Worm (Caenorhabditis elegans) whole organism, L4 larva: ENCODE results near the gene ZK757.1.

Experiments used
- D1046.2 ChIP-seq: fragments of 200-800 bp; sonication (Bioruptor generic); IDR thresholded peaks from 2 replicates; pipeline ENCODE4 v1.3.6; 2022; ENCODE audit warnings: missing genetic modification characterization, missing compliant biosample characterization
- F10B5.3 ChIP-seq: sonication (generic microtip); optimal IDR thresholded peaks from 2 replicates; lab custom pipeline; 2016; ENCODE audit warnings: mild to moderate bottlenecking, missing genetic modification characterization, missing compliant biosample characterization
- F49E8.2 ChIP-seq: sonication (generic microtip); optimal IDR thresholded peaks from 2 replicates; lab custom pipeline; 2016; ENCODE audit warnings: missing compliant biosample characterization, mild to moderate bottlenecking, missing genetic modification characterization, borderline replicate concordance
- R02D3.7 ChIP-seq: fragments of 150-350 bp; sonication (generic microtip); optimal IDR thresholded peaks from 3 replicates; lab custom pipeline; 2014; ENCODE audit warnings: missing biosample characterization, missing genetic modification characterization
- T20F7.1 ChIP-seq: fragments of 200-800 bp; sonication (Bioruptor generic); optimal IDR thresholded peaks from 2 replicates; lab custom pipeline; 2018; ENCODE audit warnings: mild to moderate bottlenecking, missing genetic modification characterization, missing compliant biosample characterization
- Y5F2A.4 ChIP-seq: fragments of 200-800 bp; sonication (Bioruptor generic); optimal IDR thresholded peaks from 2 replicates; lab custom pipeline; 2018; ENCODE audit warnings: mild to moderate bottlenecking, missing genetic modification characterization, missing compliant biosample characterization
- ZK337.2 ChIP-seq: fragments of 200-800 bp; sonication (Bioruptor generic); IDR thresholded peaks from 2 replicates; pipeline ENCODE4 v1.3.6; 2022; ENCODE audit warnings: missing genetic modification reagents, missing genetic modification characterization, missing compliant biosample characterization
- aha-1 ChIP-seq: fragments of 150-350 bp; peaks from one replicate; lab custom pipeline; 2014; ENCODE audit warnings: missing biosample characterization, missing genetic modification characterization
- aly-2 ChIP-seq: sonication (generic microtip); optimal IDR thresholded peaks from 2 replicates; lab custom pipeline; 2018; ENCODE audit warnings: missing biosample characterization, missing genetic modification characterization
- arid-1 ChIP-seq: fragments of 200-800 bp; sonication (Bioruptor generic); conservative IDR thresholded peaks from 2 replicates; pipeline ENCODE4 v1.3.6; 2022; ENCODE audit warnings: missing genetic modification reagents, missing genetic modification characterization, missing compliant biosample characterization
- ceh-28 ChIP-seq: fragments of 150-350 bp; optimal IDR thresholded peaks from 2 replicates; lab custom pipeline; 2014; ENCODE audit warnings: missing biosample characterization, missing genetic modification reagents, missing genetic modification characterization
- ceh-44 ChIP-seq: fragments of 200-800 bp; sonication (Bioruptor generic); IDR thresholded peaks from 2 replicates; pipeline ENCODE4 v1.3.6; 2022; ENCODE audit warnings: missing genetic modification reagents, missing genetic modification characterization, missing compliant biosample characterization
- daf-12 ChIP-seq: fragments of 150-350 bp; optimal IDR thresholded peaks from 2 replicates; lab custom pipeline; 2014; ENCODE audit warnings: missing biosample characterization, missing genetic modification reagents, missing genetic modification characterization
- daf-16 ChIP-seq, 3 experiments: sonication (generic microtip); optimal IDR thresholded peaks; 2 replicates each; lab custom pipeline; 2016 to 2017; ENCODE audit warnings: missing genetic modification characterization in 3 of 3, missing genetic modification reagents in 3 of 3, mild to moderate bottlenecking in 2 of 3, missing compliant biosample characterization in 2 of 3, missing biosample characterization in 1 of 3, moderate library complexity in 1 of 3
- dpl-1 ChIP-seq: fragments of 150-350 bp; optimal IDR thresholded peaks from 2 replicates; lab custom pipeline; 2014; ENCODE audit warnings: missing biosample characterization, missing genetic modification reagents, missing genetic modification characterization
- duxl-1 ChIP-seq: sonication (generic microtip); optimal IDR thresholded peaks from 2 replicates; lab custom pipeline; 2016; ENCODE audit warnings: mild to moderate bottlenecking, missing genetic modification characterization, moderate library complexity, missing compliant biosample characterization; ENCODE audit not compliant: poor library complexity
- dve-1 ChIP-seq: sonication (generic microtip); optimal IDR thresholded peaks from 2 replicates; lab custom pipeline; 2017; ENCODE audit warnings: antibody characterized with exemption, mild to moderate bottlenecking, missing genetic modification characterization, missing compliant biosample characterization; ENCODE audit not compliant: insufficient read depth
- hlh-30 ChIP-seq: sonication (generic microtip); optimal IDR thresholded peaks from 2 replicates; lab custom pipeline; 2017; ENCODE audit warnings: antibody characterized with exemption, mild to moderate bottlenecking, missing genetic modification characterization, missing compliant biosample characterization; ENCODE audit not compliant: insufficient read depth
- lin-1 ChIP-seq: fragments of 200-800 bp; sonication (Bioruptor generic); IDR thresholded peaks from 2 replicates; pipeline ENCODE4 v1.3.6; 2022; ENCODE audit warnings: missing genetic modification reagents, missing genetic modification characterization, missing compliant biosample characterization
- lin-15B ChIP-seq: fragments of 150-350 bp; sonication (generic microtip); optimal IDR thresholded peaks from 3 replicates; lab custom pipeline; 2014; ENCODE audit warnings: missing biosample characterization, missing genetic modification characterization
- lin-29 ChIP-seq: fragments of 200-800 bp; sonication (Bioruptor generic); IDR thresholded peaks from 2 replicates; pipeline ENCODE4 v1.3.6; 2022; ENCODE audit warnings: missing genetic modification reagents, missing genetic modification characterization, missing compliant biosample characterization
- lin-39 ChIP-seq: fragments of 150-350 bp; optimal IDR thresholded peaks from 2 replicates; lab custom pipeline; 2014; ENCODE audit warnings: missing biosample characterization, missing genetic modification reagents, missing genetic modification characterization
- lir-3 ChIP-seq: sonication (generic microtip); optimal IDR thresholded peaks from 2 replicates; lab custom pipeline; 2016; ENCODE audit warnings: mild to moderate bottlenecking, missing genetic modification characterization, missing compliant biosample characterization
- lsy-2 ChIP-seq, 2 experiments: fragments of 150-350 bp in 1 of 2; sonication (generic microtip) in 1 of 2; optimal IDR thresholded peaks; 2 replicates each; lab custom pipeline; 2014 to 2017; ENCODE audit warnings: missing biosample characterization in 2 of 2, missing genetic modification characterization in 2 of 2
- mdt-29 ChIP-seq: fragments of 200-800 bp; sonication (Bioruptor generic); IDR thresholded peaks from 2 replicates; pipeline ENCODE4 v1.3.6; 2022; ENCODE audit warnings: missing genetic modification reagents, missing genetic modification characterization, missing compliant biosample characterization
- mxl-3 ChIP-seq: fragments of 200-800 bp; sonication (Bioruptor generic); optimal IDR thresholded peaks from 2 replicates; lab custom pipeline; 2018; ENCODE audit warnings: mild to moderate bottlenecking, missing genetic modification characterization, missing compliant biosample characterization
- nhr-11 ChIP-seq: fragments of 150-350 bp; optimal IDR thresholded peaks from 2 replicates; lab custom pipeline; 2014; ENCODE audit warnings: missing biosample characterization, missing genetic modification characterization
- nhr-111 ChIP-seq: fragments of 200-800 bp; sonication (Bioruptor generic); optimal IDR thresholded peaks from 2 replicates; lab custom pipeline; 2018; ENCODE audit warnings: mild to moderate bottlenecking, missing genetic modification characterization, missing compliant biosample characterization
- nhr-42 ChIP-seq: fragments of 200-800 bp; sonication (Bioruptor generic); IDR thresholded peaks from 2 replicates; pipeline ENCODE4 v1.3.6; 2022; ENCODE audit warnings: missing genetic modification characterization, missing compliant biosample characterization
- nhr-48 ChIP-seq: sonication (generic microtip); optimal IDR thresholded peaks from 2 replicates; lab custom pipeline; 2016; ENCODE audit warnings: mild to moderate bottlenecking, missing genetic modification characterization, missing compliant biosample characterization
- nhr-77 ChIP-seq: fragments of 150-350 bp; optimal IDR thresholded peaks from 2 replicates; lab custom pipeline; 2014; ENCODE audit warnings: missing biosample characterization, missing genetic modification characterization
- pha-4 ChIP-seq, 2 experiments: fragments of 150-350 bp in 1 of 2; fragments of 200-800 bp in 1 of 2; sonication (Bioruptor generic) in 1 of 2; IDR thresholded peaks in 1 of 2; optimal IDR thresholded peaks in 1 of 2; 2 replicates each; pipeline versions ENCODE4 v1.3.6 to Lab custom; 2014 to 2022; ENCODE audit warnings: missing genetic modification characterization in 2 of 2, missing genetic modification reagents in 2 of 2, missing biosample characterization in 1 of 2, missing compliant biosample characterization in 1 of 2
- php-3 ChIP-seq: fragments of 200-800 bp; sonication (Bioruptor generic); IDR thresholded peaks from 2 replicates; pipeline ENCODE4 v1.3.6; 2022; ENCODE audit warnings: missing genetic modification reagents, missing genetic modification characterization, missing compliant biosample characterization
- pqm-1 ChIP-seq: sonication (generic microtip); optimal IDR thresholded peaks from 2 replicates; lab custom pipeline; 2017; ENCODE audit warnings: missing biosample characterization, missing genetic modification characterization
- rbr-2 ChIP-seq: sonication (generic microtip); optimal IDR thresholded peaks from 2 replicates; lab custom pipeline; 2016; ENCODE audit warnings: missing genotype, missing genetic modification characterization, missing compliant biosample characterization
- saeg-2 ChIP-seq: fragments of 200-800 bp; sonication (Bioruptor generic); IDR thresholded peaks from 2 replicates; pipeline ENCODE4 v1.3.6; 2022; ENCODE audit warnings: missing genetic modification reagents, missing genetic modification characterization, missing compliant biosample characterization
- snpc-4 ChIP-seq: fragments of 150-350 bp; optimal IDR thresholded peaks from 2 replicates; lab custom pipeline; 2014; ENCODE audit warnings: missing biosample characterization, missing genetic modification characterization
- spr-1 ChIP-seq: sonication (generic microtip); optimal IDR thresholded peaks from 2 replicates; lab custom pipeline; 2016; ENCODE audit warnings: mild to moderate bottlenecking, missing genetic modification characterization, missing compliant biosample characterization
- spr-3 ChIP-seq: fragments of 200-800 bp; sonication (Bioruptor generic); optimal IDR thresholded peaks from 2 replicates; lab custom pipeline; 2018; ENCODE audit warnings: mild to moderate bottlenecking, missing genetic modification characterization, missing compliant biosample characterization
- vab-7 ChIP-seq: fragments of 200-800 bp; sonication (Bioruptor generic); IDR thresholded peaks from 2 replicates; pipeline ENCODE4 v1.3.6; 2022; ENCODE audit warnings: missing genetic modification reagents, missing genetic modification characterization, missing compliant biosample characterization
- zag-1 ChIP-seq: fragments of 150-350 bp; optimal IDR thresholded peaks from 2 replicates; lab custom pipeline; 2014; ENCODE audit warnings: missing biosample characterization, missing genetic modification characterization
- zip-2 ChIP-seq: fragments of 150-350 bp; optimal IDR thresholded peaks from 2 replicates; lab custom pipeline; 2014; ENCODE audit warnings: missing biosample characterization, missing genetic modification characterization

ZK757.1 gene

ce11 chrIII:9912998-9913397, 42.1 kb upstream of the ZK757.1 start (continued):
- 0 out of 2 replicates have a peak, but pooled peaks have one; percentile 55 for TF ChIP-seq php-3
- no peak for TF ChIP-seq spr-3 (GFP tag; lab: Kevin White, UChicago)
- no peak for TF ChIP-seq lin-15B (tag; lab: Kevin White, UChicago)
- no peak for TF ChIP-seq Y5F2A.4 (GFP tag; lab: Kevin White, UChicago)
- no peak for TF ChIP-seq lin-29 (GFP tag; lab: Robert Waterston, UW)
- TF ChIP-seq F10B5.3 (tag; lab: Kevin White, UChicago): no peak
- TF ChIP-seq dpl-1 (GFP tag; lab: Kevin White, UChicago): no peak
- TF ChIP-seq snpc-4 (tag; lab: Kevin White, UChicago): no peak
- peak; percentile 41 for TF ChIP-seq hlh-30
- TF ChIP-seq duxl-1 (tag; lab: Kevin White, UChicago): no peak
- no peak for TF ChIP-seq mxl-3 (GFP tag; lab: Kevin White, UChicago)
- TF ChIP-seq nhr-42 (GFP tag; lab: Robert Waterston, UW): no peak
- no peak for TF ChIP-seq ceh-28 (tag; lab: Kevin White, UChicago)
- TF ChIP-seq arid-1 (GFP tag; lab: Robert Waterston, UW): no peak
- TF ChIP-seq nhr-11: no peak
- TF ChIP-seq nhr-77 (tag; lab: Kevin White, UChicago): no peak
- no peak for TF ChIP-seq nhr-48
- TF ChIP-seq zag-1 (tag; lab: Kevin White, UChicago): no peak
- no peak for TF ChIP-seq daf-12
- no peak for TF ChIP-seq ceh-44 (GFP tag; lab: Robert Waterston, UW)
- no peak for TF ChIP-seq zip-2
- peak; percentile 62 for TF ChIP-seq dve-1
- TF ChIP-seq aha-1 (tag; lab: Kevin White, UChicago): peak; percentile 96
- no peak for TF ChIP-seq spr-1
- TF ChIP-seq mdt-29: no peak
- TF ChIP-seq, all 104 proteins: peak for 8

DNA sequence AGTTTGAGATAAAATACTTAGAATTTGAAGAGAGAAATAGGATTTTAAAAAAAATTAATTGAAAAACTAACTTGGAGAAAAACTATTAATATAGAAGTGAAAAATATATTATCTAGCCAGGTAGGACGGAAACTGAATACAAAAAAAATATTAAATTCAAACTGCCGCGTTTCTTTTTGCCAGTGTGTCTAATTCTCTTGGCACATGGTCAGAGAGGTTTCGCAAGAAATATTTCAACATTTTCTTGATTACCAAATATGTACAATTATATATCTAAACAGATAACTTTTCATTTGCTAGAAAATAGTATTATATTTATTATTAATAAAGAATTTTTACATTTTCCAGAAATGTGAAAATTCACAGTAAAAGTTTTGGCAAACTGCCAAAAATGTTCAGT, 41.6 kb upstream of the ZK757.1 start:
- no peak for TF ChIP-seq pqm-1 (tag; lab: Kevin White, UChicago)
- TF ChIP-seq F49E8.2 (tag; lab: Kevin White, UChicago): no peak
- peak; percentile 39 for TF ChIP-seq hlh-30
- no peak for TF ChIP-seq vab-7 (GFP tag; lab: Robert Waterston, UW)
- TF ChIP-seq lin-39 (tag; lab: Kevin White, UChicago): no peak
- no peak for TF ChIP-seq nhr-111 (GFP tag; lab: Kevin White, UChicago)
- no peak for TF ChIP-seq aly-2 (tag; lab: Kevin White, UChicago)
- TF ChIP-seq daf-16 (GFP tag; optimal IDR thresholded peaks at IDR 0.05; lab: Kevin White, UChicago): no peak
- peak; percentile 19 for TF ChIP-seq daf-16 (tag; optimal IDR thresholded peaks at IDR 0.05; lab: Kevin White, UChicago)
- TF ChIP-seq F10B5.3 (tag; lab: Kevin White, UChicago): no peak
- no peak for TF ChIP-seq D1046.2 (GFP tag; lab: Robert Waterston, UW)
- TF ChIP-seq lir-3 (tag; lab: Kevin White, UChicago): no peak
- TF ChIP-seq pha-4 (GFP tag; IDR thresholded peaks at IDR 0.05; lab: Robert Waterston, UW): no peak
- TF ChIP-seq pha-4 (tag; optimal IDR thresholded peaks at IDR 0.05; lab: Kevin White, UChicago): no peak
- TF ChIP-seq aha-1 (tag; lab: Kevin White, UChicago): no peak
- no peak for TF ChIP-seq ZK337.2 (GFP tag; lab: Robert Waterston, UW)
- no peak for TF ChIP-seq ceh-28 (tag; lab: Kevin White, UChicago)
- no peak for TF ChIP-seq saeg-2 (GFP tag; lab: Robert Waterston, UW)
- TF ChIP-seq lin-1 (GFP tag; lab: Robert Waterston, UW): no peak
- no peak for TF ChIP-seq rbr-2 (tag; lab: Kevin White, UChicago)
- no peak for TF ChIP-seq T20F7.1
- TF ChIP-seq lsy-2 (tag; optimal IDR thresholded peaks at IDR 0.05; lab: Kevin White, UChicago): peak in 1 of 2 experiments; percentile 6
- peak; percentile 55 for TF ChIP-seq dpl-1 (GFP tag; lab: Kevin White, UChicago)
- TF ChIP-seq Y5F2A.4 (GFP tag; lab: Kevin White, UChicago): no peak
- no peak for TF ChIP-seq daf-12
- no peak for TF ChIP-seq R02D3.7
